Worm (Caenorhabditis elegans): ENCODE data around the gene F47B8.2.

- TF ChIP-seq ref-1 (GFP tag; conservative IDR thresholded peaks at IDR 0.05) (no peak), med-1 (GFP tag; optimal IDR thresholded peaks at IDR 0.05; ENCODE audit: insufficient read depth) (no peak), ztf-29 (GFP tag; IDR thresholded peaks at IDR 0.05) (no peak), cog-1 (tag; optimal IDR thresholded peaks at IDR 0.05) (no peak), ztf-23 (GFP tag; IDR thresholded peaks at IDR 0.05) (no peak), tab-1 (GFP tag; IDR thresholded peaks at IDR 0.05) (no peak), klf-2 (GFP tag; conservative IDR thresholded peaks at IDR 0.05) (no peak), flt-1 (GFP tag; IDR thresholded peaks at IDR 0.05) (no peak)
Measured at ce11 chrV:14283241-14283640, 33.2 kb downstream of the F47B8.2 start, which contains the start of gene F40G12.10.
